Fruit fly (Drosophila melanogaster): ENCODE data around the gene Unc-76.

The Unc-76 gene

DNA sequence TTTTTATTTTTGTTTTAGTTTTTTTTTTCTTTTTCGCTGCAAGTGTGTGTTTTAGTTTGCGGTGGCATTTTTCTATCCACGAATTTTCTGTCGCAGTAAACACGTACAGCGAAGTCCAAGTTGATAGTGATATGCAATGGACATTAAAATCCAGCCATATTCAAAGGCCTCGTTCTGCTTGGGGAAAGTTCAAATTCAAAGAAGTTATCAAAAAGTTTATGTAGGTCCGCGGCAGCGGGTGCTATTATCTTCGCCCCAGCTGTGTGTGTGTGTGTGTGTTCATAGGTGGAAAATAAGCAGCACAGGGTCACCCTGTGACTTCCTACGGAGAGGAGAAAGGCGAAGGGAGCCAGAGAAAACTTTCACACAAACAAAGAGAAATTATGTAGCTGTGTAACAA lies 7.1 kb downstream of the Unc-76 start (continued):
- no peak for TF ChIP-seq Mad (GFP tag; optimal IDR thresholded peaks at IDR 0.05)
- TF ChIP-seq lbe (GFP tag; optimal IDR thresholded peaks at IDR 0.05) = no peak
- TF ChIP-seq ci (GFP tag; IDR thresholded peaks at IDR 0.05) = peak; percentile 94
- peak; percentile 55 for TF ChIP-seq dmrt11E (tag; optimal IDR thresholded peaks at IDR 0.05)
- TF ChIP-seq scrt (GFP tag; optimal IDR thresholded peaks at IDR 0.05) = no peak
- no peak for TF ChIP-seq Dbx (GFP tag; IDR thresholded peaks at IDR 0.05)
- TF ChIP-seq CG18599 (GFP tag; optimal IDR thresholded peaks at IDR 0.05) = peak; percentile 66
- no peak for TF ChIP-seq Elba2 (GFP tag; optimal IDR thresholded peaks at IDR 0.05)
- no peak for TF ChIP-seq zen (tag; optimal IDR thresholded peaks at IDR 0.05)
- TF ChIP-seq CG17361 (GFP tag; IDR thresholded peaks at IDR 0.05) = peak; percentile 46; the same call in 1 of the 3 replicates
- TF ChIP-seq ind (GFP tag; optimal IDR thresholded peaks at IDR 0.05) = peak; percentile 48
- TF ChIP-seq CG12155 (GFP tag; optimal IDR thresholded peaks at IDR 0.05) = peak; percentile 35
- peak; percentile 5 for TF ChIP-seq shn (GFP tag; optimal IDR thresholded peaks at IDR 0.05)
- TF ChIP-seq Hand (GFP tag; optimal IDR thresholded peaks at IDR 0.05) = no peak
- TF ChIP-seq cas (GFP tag; IDR thresholded peaks at IDR 0.05) = no peak
- no peak for TF ChIP-seq CG17612 (GFP tag; IDR thresholded peaks at IDR 0.05)
- TF ChIP-seq CoRest (tag; optimal IDR thresholded peaks at IDR 0.05) = peak; percentile 64
- TF ChIP-seq Hr3 (GFP tag; optimal IDR thresholded peaks at IDR 0.05) = peak; percentile 57
- no peak for TF ChIP-seq sna (GFP tag; IDR thresholded peaks at IDR 0.05; ENCODE audit: partially characterized antibody)
- TF ChIP-seq bab2 (GFP tag; optimal IDR thresholded peaks at IDR 0.05) = peak; percentile 70
- TF ChIP-seq CG12236 (GFP tag; optimal IDR thresholded peaks at IDR 0.05) = no peak
- TF ChIP-seq fru (optimal IDR thresholded peaks at IDR 0.05) = no peak
- no peak for TF ChIP-seq Bgb (GFP tag; IDR thresholded peaks at IDR 0.05; ENCODE audit: partially characterized antibody)
- no peak for TF ChIP-seq mirr (GFP tag; optimal IDR thresholded peaks at IDR 0.05)
- peak; percentile 51 for TF ChIP-seq dan (GFP tag; IDR thresholded peaks at IDR 0.05)
- TF ChIP-seq amos (GFP tag; IDR thresholded peaks at IDR 0.05; ENCODE audit: partially characterized antibody) = no peak
- no peak for TF ChIP-seq btn (GFP tag; optimal IDR thresholded peaks at IDR 0.05)
- peak; percentile 54 for TF ChIP-seq her (GFP tag; optimal IDR thresholded peaks at IDR 0.05)
- peak; percentile 51 for TF ChIP-seq CG11723 (GFP tag; optimal IDR thresholded peaks at IDR 0.05)
- TF ChIP-seq psq (GFP tag; optimal IDR thresholded peaks at IDR 0.05) = no peak
- TF ChIP-seq CG10959 (GFP tag; IDR thresholded peaks at IDR 0.05) = no peak
- no peak for TF ChIP-seq Dip3 (GFP tag; optimal IDR thresholded peaks at IDR 0.05)
- TF ChIP-seq seq (GFP tag; IDR thresholded peaks at IDR 0.05) = peak; percentile 75
- no peak for TF ChIP-seq CG12104 (GFP tag; optimal IDR thresholded peaks at IDR 0.05)
- no peak for TF ChIP-seq ato (GFP tag; IDR thresholded peaks at IDR 0.05; ENCODE audit: partially characterized antibody)
- no peak for TF ChIP-seq CG3065 (GFP tag; optimal IDR thresholded peaks at IDR 0.05)
- no peak for TF ChIP-seq yki (optimal IDR thresholded peaks at IDR 0.05)
- peak; percentile 65 for TF ChIP-seq CG32772 (GFP tag; IDR thresholded peaks at IDR 0.05)
- no peak for TF ChIP-seq NC2α (GFP tag; optimal IDR thresholded peaks at IDR 0.05)
- peak; percentile 31 for TF ChIP-seq Abd-B (GFP tag; optimal IDR thresholded peaks at IDR 0.05)
- no peak for TF ChIP-seq usp (GFP tag; optimal IDR thresholded peaks at IDR 0.05)
- TF ChIP-seq Camta (GFP tag; optimal IDR thresholded peaks at IDR 0.05) = peak; percentile 36
- TF ChIP-seq en (GFP tag; optimal IDR thresholded peaks at IDR 0.05) = no peak
- TF ChIP-seq Sry-δ (GFP tag; optimal IDR thresholded peaks at IDR 0.05) = no peak
- TF ChIP-seq exex (tag; optimal IDR thresholded peaks at IDR 0.05) = no peak
- TF ChIP-seq CG3407 (GFP tag; optimal IDR thresholded peaks at IDR 0.05) = peak; percentile 62
- TF ChIP-seq vvl (GFP tag; IDR thresholded peaks at IDR 0.05) = peak; percentile 84
- no peak for TF ChIP-seq kay (GFP tag; optimal IDR thresholded peaks at IDR 0.05)
- TF ChIP-seq pnt (GFP tag; optimal IDR thresholded peaks at IDR 0.05) = no peak
- TF ChIP-seq Atf3 (GFP tag; optimal IDR thresholded peaks at IDR 0.05) = peak; percentile 43
- TF ChIP-seq H15 (GFP tag; IDR thresholded peaks at IDR 0.05) = 0 out of 3 replicates have a peak, but pooled peaks have one; percentile 42
- TF ChIP-seq HLH3B (GFP tag; IDR thresholded peaks at IDR 0.05) = peak; percentile 61
- TF ChIP-seq kni (GFP tag; optimal IDR thresholded peaks at IDR 0.05) = no peak
